Worm (Caenorhabditis elegans) whole organism, L2 larva: Measurements from ENCODE around the gene epg-7.

Experiments used
- C34F6.9 ChIP-seq: fragments of 150-350 bp; optimal IDR thresholded peaks from 2 replicates; lab custom pipeline; 2014; ENCODE audit warnings: missing biosample characterization, missing genetic modification characterization
- F13H6.1 ChIP-seq: sonication (generic microtip); optimal IDR thresholded peaks from 2 replicates; lab custom pipeline; 2016; ENCODE audit warnings: missing genetic modification characterization, missing compliant biosample characterization
- R02D3.7 ChIP-seq: fragments of 150-350 bp; optimal IDR thresholded peaks from 2 replicates; lab custom pipeline; 2014; ENCODE audit warnings: missing biosample characterization, missing genetic modification characterization
- Y55F3AM.14 ChIP-seq: fragments of 200-800 bp; sonication (Bioruptor generic); optimal IDR thresholded peaks from 2 replicates; lab custom pipeline; 2018; ENCODE audit warnings: mild to moderate bottlenecking, missing genetic modification characterization, missing compliant biosample characterization
- ZK546.5 ChIP-seq: sonication (generic microtip); optimal IDR thresholded peaks from 2 replicates; lab custom pipeline; 2017; ENCODE audit warnings: missing biosample characterization, missing genetic modification characterization
- alr-1 ChIP-seq: fragments of 150-350 bp; optimal IDR thresholded peaks from 2 replicates; lab custom pipeline; 2014; ENCODE audit warnings: missing biosample characterization, missing genetic modification characterization
- aly-2 ChIP-seq: fragments of 150-350 bp; optimal IDR thresholded peaks from 2 replicates; lab custom pipeline; 2014; ENCODE audit warnings: missing biosample characterization, missing genetic modification characterization
- blmp-1 ChIP-seq: sonication (generic microtip); optimal IDR thresholded peaks from 2 replicates; lab custom pipeline; 2017; ENCODE audit warnings: missing genetic modification characterization, mild to moderate bottlenecking, missing compliant biosample characterization, antibody characterized with exemption, moderate library complexity; ENCODE audit not compliant: insufficient read depth
- ceh-82 ChIP-seq: fragments of 150-350 bp; optimal IDR thresholded peaks from 2 replicates; lab custom pipeline; 2014; ENCODE audit warnings: missing biosample characterization, missing genetic modification characterization
- crh-2 ChIP-seq: sonication (generic microtip); optimal IDR thresholded peaks from 2 replicates; lab custom pipeline; 2017; ENCODE audit warnings: missing biosample characterization, missing genetic modification characterization
- dmd-4 ChIP-seq: sonication (generic microtip); optimal IDR thresholded peaks from 2 replicates; lab custom pipeline; 2017; ENCODE audit warnings: missing biosample characterization, missing genetic modification characterization
- egl-27 ChIP-seq: sonication (generic microtip); optimal IDR thresholded peaks from 3 replicates; lab custom pipeline; 2017; ENCODE audit warnings: missing biosample characterization, missing genetic modification reagents, missing genetic modification characterization
- elt-1 ChIP-seq: fragments of 150-350 bp; optimal IDR thresholded peaks from 2 replicates; lab custom pipeline; 2014; ENCODE audit warnings: missing biosample characterization, missing genetic modification characterization
- elt-3 ChIP-seq: sonication (generic microtip); optimal IDR thresholded peaks from 2 replicates; lab custom pipeline; 2017; ENCODE audit warnings: missing biosample characterization, missing genetic modification characterization
- fos-1 ChIP-seq: fragments of 150-350 bp; optimal IDR thresholded peaks from 2 replicates; lab custom pipeline; 2014; ENCODE audit warnings: missing biosample characterization, missing genetic modification characterization
- gmeb-1 ChIP-seq: fragments of 150-350 bp; optimal IDR thresholded peaks from 2 replicates; lab custom pipeline; 2014; ENCODE audit warnings: missing biosample characterization, missing genetic modification characterization
- lin-13 ChIP-seq: fragments of 150-350 bp; optimal IDR thresholded peaks from 2 replicates; lab custom pipeline; 2014; ENCODE audit warnings: missing biosample characterization, missing genetic modification reagents, missing genetic modification characterization
- lin-39 ChIP-seq: fragments of 150-350 bp; optimal IDR thresholded peaks from 2 replicates; lab custom pipeline; 2014; ENCODE audit warnings: missing biosample characterization, missing genetic modification reagents, missing genetic modification characterization
- lsy-2 ChIP-seq, 2 experiments: fragments of 150-350 bp in 1 of 2; sonication (generic microtip) in 1 of 2; optimal IDR thresholded peaks; 2 replicates each; lab custom pipeline; 2014 to 2017; ENCODE audit warnings: missing biosample characterization in 2 of 2, missing genetic modification characterization in 2 of 2
- mab-5 ChIP-seq: fragments of 150-350 bp; optimal IDR thresholded peaks from 2 replicates; lab custom pipeline; 2014; ENCODE audit warnings: missing biosample characterization, missing genetic modification characterization
- mbf-1 ChIP-seq: sonication (generic microtip); optimal IDR thresholded peaks from 2 replicates; lab custom pipeline; 2017; ENCODE audit warnings: missing biosample characterization, missing genetic modification characterization
- mdl-1 ChIP-seq, 2 experiments: fragments of 150-350 bp in 1 of 2; sonication (generic microtip) in 1 of 2; optimal IDR thresholded peaks; 2 replicates each; lab custom pipeline; 2017; ENCODE audit warnings: missing biosample characterization in 2 of 2, missing genetic modification characterization in 2 of 2
- nhr-11 ChIP-seq: fragments of 150-350 bp; optimal IDR thresholded peaks from 2 replicates; lab custom pipeline; 2014; ENCODE audit warnings: missing biosample characterization, missing genetic modification characterization
- nhr-12 ChIP-seq: fragments of 150-350 bp; optimal IDR thresholded peaks from 2 replicates; lab custom pipeline; 2014; ENCODE audit warnings: missing biosample characterization, missing genetic modification characterization
- nhr-129 ChIP-seq: fragments of 150-350 bp; optimal IDR thresholded peaks from 2 replicates; lab custom pipeline; 2014; ENCODE audit warnings: missing biosample characterization, missing genetic modification characterization
- nhr-23 ChIP-seq: fragments of 150-350 bp; optimal IDR thresholded peaks from 2 replicates; lab custom pipeline; 2014; ENCODE audit warnings: missing biosample characterization, missing genetic modification reagents, missing genetic modification characterization
- nhr-25 ChIP-seq: fragments of 150-350 bp; sonication (generic microtip); optimal IDR thresholded peaks from 3 replicates; lab custom pipeline; 2014; ENCODE audit warnings: missing biosample characterization, missing genetic modification characterization
- nhr-6 ChIP-seq: fragments of 150-350 bp; optimal IDR thresholded peaks from 2 replicates; lab custom pipeline; 2014; ENCODE audit warnings: missing biosample characterization, missing genetic modification characterization
- nhr-77 ChIP-seq: fragments of 150-350 bp; optimal IDR thresholded peaks from 2 replicates; lab custom pipeline; 2014; ENCODE audit warnings: missing biosample characterization, missing genetic modification characterization
- sem-4 ChIP-seq: fragments of 150-350 bp; optimal IDR thresholded peaks from 2 replicates; lab custom pipeline; 2014; ENCODE audit warnings: missing biosample characterization, missing genetic modification reagents, missing genetic modification characterization
- sma-3 ChIP-seq: sonication (generic microtip); optimal IDR thresholded peaks from 2 replicates; lab custom pipeline; 2016; ENCODE audit warnings: missing genetic modification reagents, missing genetic modification characterization, missing compliant biosample characterization
- sma-9 ChIP-seq, 2 experiments: fragments of 150-350 bp in 1 of 2; sonication (generic microtip) in 1 of 2; optimal IDR thresholded peaks; 2 replicates each; lab custom pipeline; 2014 to 2016; ENCODE audit warnings: missing genetic modification characterization in 2 of 2, mild to moderate bottlenecking in 1 of 2, missing biosample characterization in 1 of 2, missing compliant biosample characterization in 1 of 2, missing genetic modification reagents in 1 of 2, moderate library complexity in 1 of 2
- snpc-4 ChIP-seq: fragments of 150-350 bp; optimal IDR thresholded peaks from 2 replicates; lab custom pipeline; 2014; ENCODE audit warnings: missing biosample characterization, missing genetic modification characterization
- unc-39 ChIP-seq: fragments of 150-350 bp; optimal IDR thresholded peaks from 2 replicates; lab custom pipeline; 2014; ENCODE audit warnings: missing biosample characterization, missing genetic modification characterization
- unc-55 ChIP-seq: fragments of 150-350 bp; sonication (generic microtip); optimal IDR thresholded peaks from 3 replicates; lab custom pipeline; 2014; ENCODE audit warnings: missing biosample characterization, missing genetic modification reagents, missing genetic modification characterization
- zag-1 ChIP-seq: fragments of 150-350 bp; optimal IDR thresholded peaks from 2 replicates; lab custom pipeline; 2014; ENCODE audit warnings: missing biosample characterization, missing genetic modification characterization
- ztf-11 ChIP-seq: sonication (generic microtip); optimal IDR thresholded peaks from 2 replicates; lab custom pipeline; 2017; ENCODE audit warnings: missing biosample characterization, missing genetic modification characterization

epg-7 gene

DNA sequence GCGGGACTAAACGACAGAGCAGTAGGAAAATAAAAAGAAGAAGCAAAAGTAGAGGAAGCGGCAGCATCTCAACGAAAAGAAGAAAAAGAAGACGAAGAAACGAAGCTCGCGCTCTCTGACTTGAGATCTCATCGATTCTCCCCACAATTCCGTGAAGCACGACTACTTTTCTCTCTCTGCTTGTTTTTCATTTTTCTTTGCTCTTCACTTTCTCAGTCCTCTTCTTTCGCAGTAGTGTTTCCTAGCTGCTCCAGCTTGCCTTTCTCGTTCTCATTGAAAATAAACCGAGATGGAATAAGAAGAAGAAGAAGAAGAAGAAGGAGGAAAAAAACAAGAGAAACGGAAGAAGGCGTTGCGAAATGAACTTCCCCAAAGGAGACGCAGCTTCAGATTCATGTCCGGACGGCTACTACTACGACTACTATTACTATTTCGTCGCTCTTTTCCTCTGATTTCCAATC is 49.8 kb upstream of the epg-7 start:
- TF ChIP-seq fos-1 (tag; lab: Kevin White, UChicago) (no peak), aly-2 (no peak), lsy-2 (tag; optimal IDR thresholded peaks at IDR 0.05; lab: Kevin White, UChicago) (peak in 1 of 2 experiments; percentile 54), alr-1 (no peak), lin-13 (GFP tag; lab: Kevin White, UChicago) (peak; percentile 24), C34F6.9 (tag; lab: Kevin White, UChicago) (peak; percentile 65), snpc-4 (tag; lab: Kevin White, UChicago) (peak; percentile 13), gmeb-1 (tag; lab: Kevin White, UChicago) (no peak), sem-4 (tag; lab: Kevin White, UChicago) (peak; percentile 32), ceh-82 (no peak), crh-2 (tag; lab: Kevin White, UChicago) (peak; percentile 68), Y55F3AM.14 (GFP tag; lab: Kevin White, UChicago) (peak; percentile 49), unc-55 (GFP tag; lab: Kevin White, UChicago) (peak; percentile 85), mdl-1 (tag; optimal IDR thresholded peaks at IDR 0.05; lab: Kevin White, UChicago) (peak in 1 of 2 experiments; percentile 23), ztf-11 (tag; lab: Kevin White, UChicago) (no peak), egl-27 (tag; lab: Kevin White, UChicago) (peak; percentile 62), elt-1 (no peak), sma-9 (GFP tag; optimal IDR thresholded peaks at IDR 0.05; lab: Kevin White, UChicago) (peak; percentile 22), sma-9 (tag; optimal IDR thresholded peaks at IDR 0.05; lab: Kevin White, UChicago) (no peak), zag-1 (tag; lab: Kevin White, UChicago) (peak; percentile 87), nhr-6 (peak; percentile 52), unc-39 (tag; lab: Kevin White, UChicago) (peak; percentile 82), blmp-1 (tag; lab: Kevin White, UChicago) (no peak), nhr-129 (tag; lab: Kevin White, UChicago) (peak; percentile 67), sma-3 (GFP tag; lab: Kevin White, UChicago) (no peak), nhr-25 (tag; lab: Kevin White, UChicago) (no peak), mab-5 (peak; percentile 16), nhr-77 (tag; lab: Kevin White, UChicago) (no peak), F13H6.1 (tag; lab: Kevin White, UChicago) (peak; percentile 83)

ce11 chrX:7289565-7289964 is 44.9 kb upstream of the epg-7 start:
- no peak for TF ChIP-seq R02D3.7 (tag; lab: Kevin White, UChicago)
- no peak for TF ChIP-seq nhr-6
- TF ChIP-seq nhr-12 (tag; lab: Kevin White, UChicago): no peak
- TF ChIP-seq unc-39 (tag; lab: Kevin White, UChicago): no peak
- no peak for TF ChIP-seq egl-27 (tag; lab: Kevin White, UChicago)
- TF ChIP-seq lsy-2 (tag; optimal IDR thresholded peaks at IDR 0.05; lab: Kevin White, UChicago): no peak
- no peak for TF ChIP-seq elt-1
- TF ChIP-seq elt-3 (tag; lab: Kevin White, UChicago): no peak
- TF ChIP-seq aly-2: no peak
- TF ChIP-seq mbf-1 (tag; lab: Kevin White, UChicago): no peak
- TF ChIP-seq mab-5: no peak
- no peak for TF ChIP-seq fos-1 (tag; lab: Kevin White, UChicago)
- TF ChIP-seq nhr-11: no peak
- no peak for TF ChIP-seq nhr-23 (tag; lab: Kevin White, UChicago)

- TF ChIP-seq R02D3.7 (tag; lab: Kevin White, UChicago) (no peak), elt-1 (no peak), F13H6.1 (tag; lab: Kevin White, UChicago) (peak; percentile 7), ceh-82 (no peak), nhr-129 (tag; lab: Kevin White, UChicago) (peak; percentile 11), alr-1 (no peak)
Observed at ce11 chrX:7290859-7291628, 43.5 kb upstream of the epg-7 start.

DNA sequence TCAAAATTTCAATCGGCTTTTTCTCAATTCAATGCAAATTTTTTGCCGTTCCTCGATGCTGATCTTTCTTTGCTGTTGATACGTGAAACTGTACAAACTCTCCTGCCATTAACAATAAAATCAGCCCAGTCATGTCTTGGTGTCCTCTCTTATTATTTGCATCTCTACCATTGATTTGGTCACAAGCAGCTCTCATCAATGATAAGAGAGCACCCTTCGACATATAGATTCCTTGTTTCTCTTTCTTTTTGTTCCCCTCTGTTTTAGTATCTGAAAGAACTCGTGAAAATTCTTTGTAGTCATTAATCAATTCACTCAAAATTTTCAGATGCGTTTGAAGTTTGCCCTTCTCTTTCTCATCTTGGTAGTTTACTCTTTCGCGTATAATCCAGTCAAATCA is 42.7 kb upstream of the epg-7 start, which contains the start of gene lron-7:
lron-7 (plus strand) TSS at position 323 of the 400 bp plus-strand sequence.
- no peak for TF ChIP-seq lin-39
- TF ChIP-seq ztf-11 (tag; lab: Kevin White, UChicago): no peak
- peak; percentile 40 for TF ChIP-seq fos-1 (tag; lab: Kevin White, UChicago)
- TF ChIP-seq dmd-4 (tag; lab: Kevin White, UChicago): no peak
- TF ChIP-seq crh-2 (tag; lab: Kevin White, UChicago): peak; percentile 38
- no peak for TF ChIP-seq ZK546.5
- no peak for TF ChIP-seq mab-5
